Worm (Caenorhabditis elegans) whole organism, L4 larva: ENCODE data around the gene C18E9.5.

Source experiments
- D1046.2 ChIP-seq: fragments of 200-800 bp; sonication (Bioruptor generic); IDR thresholded peaks from 2 replicates; pipeline ENCODE4 v1.3.6; 2022; ENCODE audit warnings: missing genetic modification characterization, missing compliant biosample characterization
- F10B5.3 ChIP-seq: sonication (generic microtip); optimal IDR thresholded peaks from 2 replicates; lab custom pipeline; 2016; ENCODE audit warnings: mild to moderate bottlenecking, missing genetic modification characterization, missing compliant biosample characterization
- F44E2.7 ChIP-seq: fragments of 200-800 bp; sonication (Bioruptor generic); IDR thresholded peaks from 2 replicates; pipeline ENCODE4 v2.1.2; 2022; ENCODE audit warnings: missing genetic modification characterization, missing compliant biosample characterization
- ceh-20 ChIP-seq: fragments of 200-800 bp; sonication (Bioruptor generic); IDR thresholded peaks from 2 replicates; pipeline ENCODE4 v1.3.6; 2022; ENCODE audit warnings: missing genetic modification reagents, missing genetic modification characterization, missing compliant biosample characterization
- ceh-28 ChIP-seq: fragments of 150-350 bp; optimal IDR thresholded peaks from 2 replicates; lab custom pipeline; 2014; ENCODE audit warnings: missing biosample characterization, missing genetic modification reagents, missing genetic modification characterization
- ceh-32 ChIP-seq: sonication (generic microtip); optimal IDR thresholded peaks from 2 replicates; lab custom pipeline; 2016; ENCODE audit warnings: mild to moderate bottlenecking, missing genetic modification characterization, missing compliant biosample characterization; ENCODE audit not compliant: poor library complexity
- ceh-44 ChIP-seq: fragments of 200-800 bp; sonication (Bioruptor generic); IDR thresholded peaks from 2 replicates; pipeline ENCODE4 v1.3.6; 2022; ENCODE audit warnings: missing genetic modification reagents, missing genetic modification characterization, missing compliant biosample characterization
- ceh-82 ChIP-seq: sonication (generic microtip); optimal IDR thresholded peaks from 2 replicates; lab custom pipeline; 2017; ENCODE audit warnings: missing biosample characterization, missing genetic modification characterization
- daf-16 ChIP-seq, 3 experiments: sonication (generic microtip); optimal IDR thresholded peaks; 2 replicates each; lab custom pipeline; 2016 to 2017; ENCODE audit warnings: missing genetic modification characterization in 3 of 3, missing genetic modification reagents in 3 of 3, mild to moderate bottlenecking in 2 of 3, missing compliant biosample characterization in 2 of 3, missing biosample characterization in 1 of 3, moderate library complexity in 1 of 3
- dmd-6 ChIP-seq: fragments of 200-800 bp; sonication (Bioruptor generic); IDR thresholded peaks from 2 replicates; pipeline ENCODE4 v1.3.6; 2022; ENCODE audit warnings: missing genetic modification reagents, missing genetic modification characterization, missing compliant biosample characterization
- dmd-8 ChIP-seq: fragments of 200-800 bp; sonication (Bioruptor generic); IDR thresholded peaks from 2 replicates; pipeline ENCODE4 v1.3.6; 2022; ENCODE audit warnings: missing genetic modification characterization, missing compliant biosample characterization
- dpl-1 ChIP-seq: fragments of 150-350 bp; optimal IDR thresholded peaks from 2 replicates; lab custom pipeline; 2014; ENCODE audit warnings: missing biosample characterization, missing genetic modification reagents, missing genetic modification characterization
- dve-1 ChIP-seq: sonication (generic microtip); optimal IDR thresholded peaks from 2 replicates; lab custom pipeline; 2017; ENCODE audit warnings: antibody characterized with exemption, mild to moderate bottlenecking, missing genetic modification characterization, missing compliant biosample characterization; ENCODE audit not compliant: insufficient read depth
- egl-43 ChIP-seq: fragments of 200-800 bp; sonication (Bioruptor generic); IDR thresholded peaks from 2 replicates; pipeline ENCODE4 v1.3.6; 2022; ENCODE audit warnings: missing genetic modification reagents, missing genetic modification characterization, missing compliant biosample characterization
- fos-1 ChIP-seq: fragments of 150-350 bp; optimal IDR thresholded peaks from 2 replicates; lab custom pipeline; 2014; ENCODE audit warnings: missing biosample characterization, missing genetic modification characterization
- gei-8 ChIP-seq: fragments of 200-800 bp; sonication (Bioruptor generic); optimal IDR thresholded peaks from 2 replicates; lab custom pipeline; 2018; ENCODE audit warnings: mild to moderate bottlenecking, missing genetic modification characterization, missing compliant biosample characterization
- hif-1 ChIP-seq, 2 experiments: sonication (generic microtip); optimal IDR thresholded peaks; 2 replicates each; lab custom pipeline; 2016 to 2017; ENCODE audit warnings: missing compliant biosample characterization in 2 of 2, missing genetic modification characterization in 2 of 2, missing genetic modification reagents in 2 of 2, missing genotype in 2 of 2, mild to moderate bottlenecking in 1 of 2
- hlh-11 ChIP-seq: fragments of 200-800 bp; sonication (Bioruptor generic); optimal IDR thresholded peaks from 2 replicates; lab custom pipeline; 2018; ENCODE audit warnings: mild to moderate bottlenecking, missing genetic modification characterization, missing compliant biosample characterization
- hlh-30 ChIP-seq: sonication (generic microtip); optimal IDR thresholded peaks from 2 replicates; lab custom pipeline; 2017; ENCODE audit warnings: antibody characterized with exemption, mild to moderate bottlenecking, missing genetic modification characterization, missing compliant biosample characterization; ENCODE audit not compliant: insufficient read depth
- hmg-1.1 ChIP-seq: fragments of 200-800 bp; sonication (Bioruptor generic); IDR thresholded peaks from 2 replicates; pipeline ENCODE4 v1.3.6; 2022; ENCODE audit warnings: missing genetic modification reagents, missing genetic modification characterization, missing compliant biosample characterization
- lin-15B ChIP-seq: fragments of 150-350 bp; sonication (generic microtip); optimal IDR thresholded peaks from 3 replicates; lab custom pipeline; 2014; ENCODE audit warnings: missing biosample characterization, missing genetic modification characterization
- lin-29 ChIP-seq: fragments of 200-800 bp; sonication (Bioruptor generic); IDR thresholded peaks from 2 replicates; pipeline ENCODE4 v1.3.6; 2022; ENCODE audit warnings: missing genetic modification reagents, missing genetic modification characterization, missing compliant biosample characterization
- lin-38 ChIP-seq: fragments of 200-800 bp; sonication (Bioruptor generic); IDR thresholded peaks from 2 replicates; pipeline ENCODE4 v1.3.6; 2022; ENCODE audit warnings: missing genetic modification reagents, missing genetic modification characterization, missing compliant biosample characterization
- lir-3 ChIP-seq: sonication (generic microtip); optimal IDR thresholded peaks from 2 replicates; lab custom pipeline; 2016; ENCODE audit warnings: mild to moderate bottlenecking, missing genetic modification characterization, missing compliant biosample characterization
- madf-5 ChIP-seq, 2 experiments: fragments of 200-800 bp; sonication (Bioruptor generic); IDR thresholded peaks; 2 replicates each; pipeline ENCODE4 v1.3.6; 2022; ENCODE audit warnings: missing compliant biosample characterization in 2 of 2, missing genetic modification characterization in 2 of 2
- madf-9 ChIP-seq: fragments of 200-800 bp; sonication (Bioruptor generic); conservative IDR thresholded peaks from 2 replicates; pipeline ENCODE4 v1.3.6; 2022; ENCODE audit warnings: missing genetic modification reagents, missing genetic modification characterization, missing compliant biosample characterization
- mdl-1 ChIP-seq, 2 experiments: fragments of 150-350 bp in 1 of 2; sonication (generic microtip) in 1 of 2; optimal IDR thresholded peaks; 2 replicates each; lab custom pipeline; 2014 to 2017; ENCODE audit warnings: missing biosample characterization in 2 of 2, missing genetic modification characterization in 2 of 2
- mdt-29 ChIP-seq: fragments of 200-800 bp; sonication (Bioruptor generic); IDR thresholded peaks from 2 replicates; pipeline ENCODE4 v1.3.6; 2022; ENCODE audit warnings: missing genetic modification reagents, missing genetic modification characterization, missing compliant biosample characterization
- mxl-2 ChIP-seq: fragments of 200-800 bp; sonication (Bioruptor generic); conservative IDR thresholded peaks from 2 replicates; pipeline ENCODE4 v1.3.6; 2022; ENCODE audit warnings: missing genetic modification reagents, missing genetic modification characterization, missing compliant biosample characterization
- nhr-237 ChIP-seq: sonication (generic microtip); optimal IDR thresholded peaks from 2 replicates; lab custom pipeline; 2017; ENCODE audit warnings: missing biosample characterization, missing genetic modification characterization
- nhr-25 ChIP-seq: sonication (generic microtip); optimal IDR thresholded peaks from 2 replicates; lab custom pipeline; 2017; ENCODE audit warnings: missing genetic modification characterization, mild to moderate bottlenecking, missing compliant biosample characterization, antibody characterized with exemption, moderate library complexity, borderline replicate concordance; ENCODE audit not compliant: insufficient read depth
- nhr-28 ChIP-seq: fragments of 150-350 bp; optimal IDR thresholded peaks from 2 replicates; lab custom pipeline; 2014; ENCODE audit warnings: missing biosample characterization, missing genetic modification characterization
- nhr-41 ChIP-seq: fragments of 200-800 bp; sonication (Bioruptor generic); IDR thresholded peaks from 2 replicates; pipeline ENCODE4 v1.3.6; 2022; ENCODE audit warnings: missing genetic modification reagents, missing genetic modification characterization, missing compliant biosample characterization
- nhr-48 ChIP-seq: sonication (generic microtip); optimal IDR thresholded peaks from 2 replicates; lab custom pipeline; 2016; ENCODE audit warnings: mild to moderate bottlenecking, missing genetic modification characterization, missing compliant biosample characterization
- nhr-76 ChIP-seq: fragments of 150-350 bp; optimal IDR thresholded peaks from 2 replicates; lab custom pipeline; 2014; ENCODE audit warnings: missing biosample characterization, missing genetic modification characterization
- nhr-77 ChIP-seq: fragments of 150-350 bp; optimal IDR thresholded peaks from 2 replicates; lab custom pipeline; 2014; ENCODE audit warnings: missing biosample characterization, missing genetic modification characterization
- pqm-1 ChIP-seq: sonication (generic microtip); optimal IDR thresholded peaks from 2 replicates; lab custom pipeline; 2017; ENCODE audit warnings: missing biosample characterization, missing genetic modification characterization
- snpc-4 ChIP-seq: fragments of 150-350 bp; optimal IDR thresholded peaks from 2 replicates; lab custom pipeline; 2014; ENCODE audit warnings: missing biosample characterization, missing genetic modification characterization
- unc-130 ChIP-seq: sonication (generic microtip); optimal IDR thresholded peaks from 2 replicates; lab custom pipeline; 2016; ENCODE audit warnings: missing genetic modification reagents, missing genetic modification characterization, missing compliant biosample characterization
- unc-39 ChIP-seq: sonication (generic microtip); optimal IDR thresholded peaks from 2 replicates; lab custom pipeline; 2017; ENCODE audit warnings: missing biosample characterization, missing genetic modification characterization
- unc-62 ChIP-seq, 3 experiments: fragments of 150-350 bp in 1 of 3; sonication (generic microtip); optimal IDR thresholded peaks in 2 of 3; peaks in 1 of 3; 1 replicate in 1 of 3; 2 replicates in 2 of 3; lab custom pipeline; 2014 to 2017; ENCODE audit warnings: missing biosample characterization in 3 of 3, missing genetic modification characterization in 3 of 3, missing genetic modification reagents in 3 of 3, missing genotype in 1 of 3
- vab-7 ChIP-seq: fragments of 200-800 bp; sonication (Bioruptor generic); IDR thresholded peaks from 2 replicates; pipeline ENCODE4 v1.3.6; 2022; ENCODE audit warnings: missing genetic modification reagents, missing genetic modification characterization, missing compliant biosample characterization
- zfp-2 ChIP-seq: sonication (generic microtip); optimal IDR thresholded peaks from 2 replicates; lab custom pipeline; 2016; ENCODE audit warnings: mild to moderate bottlenecking, missing genetic modification characterization, missing compliant biosample characterization
- zfp-3 ChIP-seq: fragments of 200-800 bp; sonication (Bioruptor generic); conservative IDR thresholded peaks from 2 replicates; pipeline ENCODE4 v1.3.6; 2022; ENCODE audit warnings: missing genetic modification reagents, missing genetic modification characterization, missing compliant biosample characterization
- zip-11 ChIP-seq: fragments of 200-800 bp; sonication (Bioruptor generic); IDR thresholded peaks from 2 replicates; pipeline ENCODE4 v1.3.6; 2022; ENCODE audit warnings: missing genetic modification characterization, missing compliant biosample characterization
- ztf-11 ChIP-seq: fragments of 150-350 bp; optimal IDR thresholded peaks from 2 replicates; lab custom pipeline; 2014; ENCODE audit warnings: missing biosample characterization, missing genetic modification characterization
- ztf-7 ChIP-seq: fragments of 150-350 bp; optimal IDR thresholded peaks from 2 replicates; lab custom pipeline; 2014; ENCODE audit warnings: missing biosample characterization, missing genetic modification characterization

The C18E9.5 gene

ce11 chrII:8990267-8990666, 20.5 kb downstream of the C18E9.5 start:
- TF ChIP-seq nhr-77 (peak; percentile 47), nhr-28 (tag; lab: Kevin White, UChicago) (peak; percentile 55), dve-1 (tag; lab: Kevin White, UChicago) (peak; percentile 68), nhr-41 (no peak), dmd-6 (peak; percentile 38), nhr-48 (no peak), daf-16 (GFP tag; optimal IDR thresholded peaks at IDR 0.05; lab: Kevin White, UChicago) (no peak), daf-16 (tag; optimal IDR thresholded peaks at IDR 0.05; lab: Kevin White, UChicago) (peak; percentile 78), hif-1 (tag; optimal IDR thresholded peaks at IDR 0.05; lab: Kevin White, UChicago) (no peak), hlh-11 (tag; lab: Kevin White, UChicago) (peak; percentile 58), lir-3 (tag; lab: Kevin White, UChicago) (no peak), pqm-1 (tag; lab: Kevin White, UChicago) (peak; percentile 3), unc-130 (GFP tag; lab: Kevin White, UChicago) (no peak)

DNA sequence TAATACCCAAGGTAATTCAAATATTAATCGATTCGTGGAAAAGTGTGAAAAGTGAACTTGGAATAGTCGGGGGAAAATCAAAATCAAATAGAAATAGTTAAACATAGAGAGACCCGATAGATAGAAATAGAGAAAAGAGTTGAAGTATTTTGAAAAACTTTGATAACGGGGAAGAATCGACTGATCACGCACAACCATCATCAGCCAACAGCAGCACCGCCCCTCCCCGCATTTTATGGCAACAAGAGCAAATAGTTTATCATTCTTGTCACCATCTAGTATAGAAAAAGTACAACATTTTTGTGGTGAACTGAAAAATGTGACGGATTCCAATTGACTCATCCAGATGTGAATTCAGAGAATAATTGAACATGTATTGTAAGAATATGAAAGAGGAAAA, 21.8 kb downstream of the C18E9.5 start:
- TF ChIP-seq nhr-237 (no peak), vab-7 (GFP tag; lab: Robert Waterston, UW) (no peak), madf-5 (GFP tag; IDR thresholded peaks at IDR 0.05; lab: Robert Waterston, UW) (no peak), fos-1 (tag; lab: Kevin White, UChicago) (no peak), ztf-11 (no peak), D1046.2 (GFP tag; lab: Robert Waterston, UW) (no peak), mxl-2 (GFP tag; lab: Robert Waterston, UW) (no peak), ceh-32 (tag; lab: Kevin White, UChicago) (no peak), lin-29 (no peak), snpc-4 (tag; lab: Kevin White, UChicago) (no peak), lin-38 (GFP tag; lab: Robert Waterston, UW) (no peak), madf-9 (GFP tag; lab: Robert Waterston, UW) (no peak), nhr-48 (no peak), ceh-20 (GFP tag; lab: Robert Waterston, UW) (no peak), daf-16 (GFP tag; optimal IDR thresholded peaks at IDR 0.05; lab: Kevin White, UChicago) (no peak), daf-16 (tag; optimal IDR thresholded peaks at IDR 0.05; lab: Kevin White, UChicago) (peak; percentile 54), unc-62 (GFP tag; optimal IDR thresholded peaks at IDR 0.05 in 1 of 2; lab: Kevin White, UChicago) (no peak), unc-62 (tag; optimal IDR thresholded peaks at IDR 0.05; lab: Kevin White, UChicago) (no peak), unc-39 (tag; lab: Kevin White, UChicago) (no peak), egl-43 (GFP tag; lab: Robert Waterston, UW) (no peak), hmg-1.1 (GFP tag; lab: Robert Waterston, UW) (no peak), mdt-29 (GFP tag; lab: Robert Waterston, UW) (no peak), zfp-2 (no peak), gei-8 (GFP tag; lab: Kevin White, UChicago) (no peak), dpl-1 (GFP tag; lab: Kevin White, UChicago) (no peak), dve-1 (tag; lab: Kevin White, UChicago) (peak; percentile 46), nhr-28 (tag; lab: Kevin White, UChicago) (peak; percentile 72), mdl-1 (tag; optimal IDR thresholded peaks at IDR 0.05; lab: Kevin White, UChicago) (peak in 1 of 2 experiments; percentile 18), F10B5.3 (no peak), lin-15B (no peak), dmd-8 (GFP tag; lab: Robert Waterston, UW) (no peak), F44E2.7 (no peak), unc-130 (GFP tag; lab: Kevin White, UChicago) (no peak), pqm-1 (tag; lab: Kevin White, UChicago) (peak; percentile 71), zip-11 (GFP tag; lab: Robert Waterston, UW) (no peak), ztf-7 (tag; lab: Kevin White, UChicago) (no peak), ceh-44 (no peak), zfp-3 (no peak), hlh-30 (tag; lab: Kevin White, UChicago) (peak; percentile 15), lir-3 (tag; lab: Kevin White, UChicago) (no peak), nhr-25 (tag; lab: Kevin White, UChicago) (no peak), ceh-28 (tag; lab: Kevin White, UChicago) (no peak), nhr-76 (tag; lab: Kevin White, UChicago) (no peak), ceh-82 (tag; lab: Kevin White, UChicago) (no peak)
